Worm (Caenorhabditis elegans) whole organism, L3 larva: Measurements from ENCODE around the gene F53F4.15.

ENCODE experiments used
- R02D3.7 ChIP-seq: fragments of 150-350 bp; optimal IDR thresholded peaks from 2 replicates; lab custom pipeline; 2014; ENCODE audit warnings: missing biosample characterization, missing genetic modification characterization
- ZK546.5 ChIP-seq: sonication (generic microtip); optimal IDR thresholded peaks from 2 replicates; lab custom pipeline; 2017; ENCODE audit warnings: missing biosample characterization, missing genetic modification characterization
- aly-2 ChIP-seq: fragments of 150-350 bp; optimal IDR thresholded peaks from 2 replicates; lab custom pipeline; 2014; ENCODE audit warnings: missing biosample characterization, missing genetic modification characterization
- ama-1 ChIP-seq: fragments of 150-350 bp; optimal IDR thresholded peaks from 2 replicates; lab custom pipeline; 2018
- ceh-16 ChIP-seq: sonication (generic microtip); optimal IDR thresholded peaks from 2 replicates; lab custom pipeline; 2017; ENCODE audit warnings: missing biosample characterization, missing genetic modification characterization
- ceh-28 ChIP-seq: fragments of 150-350 bp; optimal IDR thresholded peaks from 2 replicates; lab custom pipeline; 2014; ENCODE audit warnings: missing biosample characterization, missing genetic modification reagents, missing genetic modification characterization
- ceh-82 ChIP-seq: fragments of 150-350 bp; optimal IDR thresholded peaks from 2 replicates; lab custom pipeline; 2014; ENCODE audit warnings: missing biosample characterization, missing genetic modification characterization
- ceh-9 ChIP-seq: sonication (generic microtip); optimal IDR thresholded peaks from 2 replicates; lab custom pipeline; 2018; ENCODE audit warnings: missing biosample characterization, missing genetic modification characterization
- daf-12 ChIP-seq: fragments of 150-350 bp; optimal IDR thresholded peaks from 2 replicates; lab custom pipeline; 2014; ENCODE audit warnings: missing biosample characterization, missing genetic modification reagents, missing genetic modification characterization
- egl-27 ChIP-seq: sonication (generic microtip); optimal IDR thresholded peaks from 4 replicates; lab custom pipeline; 2017; ENCODE audit warnings: missing biosample characterization, missing genetic modification reagents, missing genetic modification characterization
- elt-1 ChIP-seq: fragments of 150-350 bp; optimal IDR thresholded peaks from 2 replicates; lab custom pipeline; 2014; ENCODE audit warnings: missing biosample characterization, missing genetic modification characterization
- elt-2 ChIP-seq: sonication (generic microtip); optimal IDR thresholded peaks from 2 replicates; lab custom pipeline; 2016; ENCODE audit warnings: missing genetic modification reagents, mild to moderate bottlenecking, missing genetic modification characterization, missing compliant biosample characterization
- elt-3 ChIP-seq, 3 experiments: fragments of 150-350 bp in 1 of 3; sonication (generic microtip) in 2 of 3; optimal IDR thresholded peaks; 2 replicates in 2 of 3; 4 replicates in 1 of 3; lab custom pipeline; 2014 to 2017; ENCODE audit warnings: missing biosample characterization in 3 of 3, missing genetic modification characterization in 3 of 3
- fkh-10 ChIP-seq: sonication (generic microtip); optimal IDR thresholded peaks from 2 replicates; lab custom pipeline; 2017; ENCODE audit warnings: missing biosample characterization, missing genetic modification reagents, missing genetic modification characterization
- fkh-2 ChIP-seq: fragments of 150-350 bp; optimal IDR thresholded peaks from 2 replicates; lab custom pipeline; 2014; ENCODE audit warnings: missing biosample characterization, missing genetic modification reagents, missing genetic modification characterization
- hmg-11 ChIP-seq: sonication (generic microtip); optimal IDR thresholded peaks from 2 replicates; lab custom pipeline; 2016; ENCODE audit warnings: missing genetic modification characterization, missing compliant biosample characterization
- jun-1 ChIP-seq: fragments of 150-350 bp; optimal IDR thresholded peaks from 2 replicates; lab custom pipeline; 2014; ENCODE audit warnings: missing biosample characterization, missing genetic modification reagents, missing genetic modification characterization
- lin-15B ChIP-seq: fragments of 150-350 bp; optimal IDR thresholded peaks from 2 replicates; lab custom pipeline; 2014; ENCODE audit warnings: missing biosample characterization, missing genetic modification characterization
- lin-39 ChIP-seq: fragments of 150-350 bp; optimal IDR thresholded peaks from 2 replicates; lab custom pipeline; 2018; ENCODE audit warnings: missing biosample characterization, missing genetic modification reagents, missing genetic modification characterization
- lsy-12 ChIP-seq: sonication (generic microtip); optimal IDR thresholded peaks from 2 replicates; lab custom pipeline; 2016; ENCODE audit warnings: mild to moderate bottlenecking, missing genetic modification characterization, missing compliant biosample characterization
- mdl-1 ChIP-seq: fragments of 150-350 bp; optimal IDR thresholded peaks from 2 replicates; lab custom pipeline; 2014; ENCODE audit warnings: missing biosample characterization, missing genetic modification characterization
- nfya-1 ChIP-seq: sonication (generic microtip); optimal IDR thresholded peaks from 2 replicates; lab custom pipeline; 2017; ENCODE audit warnings: missing genetic modification characterization, mild to moderate bottlenecking, missing compliant biosample characterization, antibody characterized with exemption, moderate library complexity; ENCODE audit not compliant: insufficient read depth
- nhr-11 ChIP-seq: fragments of 150-350 bp; optimal IDR thresholded peaks from 2 replicates; lab custom pipeline; 2014; ENCODE audit warnings: missing biosample characterization, missing genetic modification characterization
- nhr-12 ChIP-seq: fragments of 150-350 bp; optimal IDR thresholded peaks from 2 replicates; lab custom pipeline; 2014; ENCODE audit warnings: missing biosample characterization, missing genetic modification characterization
- nhr-23 ChIP-seq: fragments of 150-350 bp; optimal IDR thresholded peaks from 2 replicates; lab custom pipeline; 2014; ENCODE audit warnings: missing biosample characterization, missing genetic modification reagents, missing genetic modification characterization
- nhr-237 ChIP-seq: fragments of 150-350 bp; optimal IDR thresholded peaks from 2 replicates; lab custom pipeline; 2014; ENCODE audit warnings: missing biosample characterization, missing genetic modification characterization
- nhr-28 ChIP-seq: fragments of 150-350 bp; optimal IDR thresholded peaks from 2 replicates; lab custom pipeline; 2014; ENCODE audit warnings: missing biosample characterization, missing genetic modification characterization
- nhr-43 ChIP-seq: sonication (generic microtip); optimal IDR thresholded peaks from 2 replicates; lab custom pipeline; 2016; ENCODE audit warnings: mild to moderate bottlenecking, missing genetic modification characterization, missing compliant biosample characterization; ENCODE audit not compliant: poor library complexity, severe bottlenecking
- nhr-67 ChIP-seq: fragments of 150-350 bp; optimal IDR thresholded peaks from 2 replicates; lab custom pipeline; 2014; ENCODE audit warnings: missing biosample characterization, missing genetic modification characterization
- nhr-76 ChIP-seq: fragments of 150-350 bp; sonication (generic microtip); optimal IDR thresholded peaks from 5 replicates; lab custom pipeline; 2014; ENCODE audit warnings: missing biosample characterization, missing genetic modification characterization
- pqm-1 ChIP-seq: fragments of 150-350 bp; optimal IDR thresholded peaks from 2 replicates; lab custom pipeline; 2017; ENCODE audit warnings: missing biosample characterization, missing genetic modification characterization, inconsistent platforms
- sea-2 ChIP-seq: fragments of 150-350 bp; sonication (generic microtip); optimal IDR thresholded peaks from 4 replicates; lab custom pipeline; 2014; ENCODE audit warnings: missing biosample characterization, missing genetic modification reagents, missing genetic modification characterization
- skn-1 ChIP-seq: fragments of 150-350 bp; optimal IDR thresholded peaks from 2 replicates; lab custom pipeline; 2014; ENCODE audit warnings: missing biosample characterization, missing genetic modification characterization
- snpc-4 ChIP-seq: fragments of 150-350 bp; optimal IDR thresholded peaks from 2 replicates; lab custom pipeline; 2014; ENCODE audit warnings: missing biosample characterization, missing genetic modification characterization
- tbx-2 ChIP-seq: sonication (generic microtip); optimal IDR thresholded peaks from 2 replicates; lab custom pipeline; 2016; ENCODE audit warnings: mild to moderate bottlenecking, missing genetic modification characterization, missing compliant biosample characterization
- unc-62 ChIP-seq: fragments of 150-350 bp; sonication (generic microtip); optimal IDR thresholded peaks from 4 replicates; lab custom pipeline; 2014; ENCODE audit warnings: missing biosample characterization, missing genetic modification reagents, missing genetic modification characterization
- zag-1 ChIP-seq: fragments of 150-350 bp; optimal IDR thresholded peaks from 2 replicates; lab custom pipeline; 2014; ENCODE audit warnings: missing biosample characterization, missing genetic modification characterization
- ztf-11 ChIP-seq: fragments of 150-350 bp; optimal IDR thresholded peaks from 2 replicates; lab custom pipeline; 2014; ENCODE audit warnings: missing biosample characterization, missing genetic modification characterization

Gene F53F4.15

ce11 chrV:13647617-13648016 is 26.8 kb downstream of the F53F4.15 start:
- no peak for TF ChIP-seq ceh-82 (tag; lab: Kevin White, UChicago)
- TF ChIP-seq nhr-237 (tag; lab: Kevin White, UChicago), result no peak
- no peak for TF ChIP-seq ceh-9
- no peak for TF ChIP-seq nhr-28 (tag; lab: Kevin White, UChicago)
- TF ChIP-seq elt-1 (tag; lab: Kevin White, UChicago), result no peak
- no peak for TF ChIP-seq sea-2 (GFP tag; lab: Kevin White, UChicago)
- no peak for TF ChIP-seq nhr-76 (tag; lab: Kevin White, UChicago)
- TF ChIP-seq egl-27, result no peak
- TF ChIP-seq unc-62, result no peak
- TF ChIP-seq ceh-16 (tag; lab: Kevin White, UChicago), result no peak
- TF ChIP-seq, all 47 proteins: peak for 0

ce11 chrV:13649730-13650349 is 29.1 kb downstream of the F53F4.15 start, which contains the start of gene H37A05.4:
H37A05.4 (minus strand) TSS chrV:13649780.
- TF ChIP-seq nhr-11 (no peak), elt-2 (peak; percentile 40), ztf-11 (tag; lab: Kevin White, UChicago) (no peak), nhr-43 (tag; lab: Kevin White, UChicago) (peak; percentile 94), nhr-23 (tag; lab: Kevin White, UChicago) (peak; percentile 35), skn-1 (no peak), nhr-237 (tag; lab: Kevin White, UChicago) (no peak), tbx-2 (tag; lab: Kevin White, UChicago) (peak; percentile 7), zag-1 (tag; lab: Kevin White, UChicago) (no peak), pqm-1 (tag; lab: Kevin White, UChicago) (no peak), nhr-67 (tag; lab: Kevin White, UChicago) (no peak), aly-2 (tag; lab: Kevin White, UChicago) (peak; percentile 18), ama-1 (peak; percentile 33), lin-39 (tag; lab: Kevin White, UChicago) (no peak), lsy-12 (peak; percentile 73)

ce11 chrV:13650800-13651199 is 30.0 kb downstream of the F53F4.15 start:
- TF ChIP-seq ZK546.5 (tag; lab: Kevin White, UChicago), result no peak
- no peak for TF ChIP-seq zag-1 (tag; lab: Kevin White, UChicago)
- no peak for TF ChIP-seq ceh-28 (tag; lab: Kevin White, UChicago)
- no peak for TF ChIP-seq nhr-237 (tag; lab: Kevin White, UChicago)
- no peak for TF ChIP-seq ama-1
- no peak for TF ChIP-seq ceh-9
- no peak for TF ChIP-seq nfya-1
- no peak for TF ChIP-seq lsy-12
- TF ChIP-seq fkh-2 (tag; lab: Kevin White, UChicago), result no peak
- no peak for TF ChIP-seq jun-1
- no peak for TF ChIP-seq fkh-10 (GFP tag; lab: Kevin White, UChicago)
- no peak for TF ChIP-seq elt-1 (tag; lab: Kevin White, UChicago)
- no peak for TF ChIP-seq nhr-12
- TF ChIP-seq elt-3 (tag; optimal IDR thresholded peaks at IDR 0.05; lab: Kevin White, UChicago), result no peak
- TF ChIP-seq skn-1, result no peak
- no peak for TF ChIP-seq lin-15B (tag; lab: Kevin White, UChicago)
- TF ChIP-seq lin-39 (tag; lab: Kevin White, UChicago), result no peak
- no peak for TF ChIP-seq nhr-11
- TF ChIP-seq nhr-28 (tag; lab: Kevin White, UChicago), result no peak
- no peak for TF ChIP-seq sea-2 (GFP tag; lab: Kevin White, UChicago)
- TF ChIP-seq, all 47 proteins: peak for 0

- no peak for TF ChIP-seq daf-12
- TF ChIP-seq zag-1 (tag; lab: Kevin White, UChicago), result no peak
- no peak for TF ChIP-seq nhr-76 (tag; lab: Kevin White, UChicago)
- no peak for TF ChIP-seq nhr-28 (tag; lab: Kevin White, UChicago)
- no peak for TF ChIP-seq snpc-4 (tag; lab: Kevin White, UChicago)
- no peak for TF ChIP-seq unc-62
- TF ChIP-seq nhr-11, result no peak
- TF ChIP-seq nhr-12, result no peak
- peak; percentile 4 for TF ChIP-seq elt-2
- peak; percentile 55 for TF ChIP-seq nhr-43 (tag; lab: Kevin White, UChicago)
- no peak for TF ChIP-seq fkh-10 (GFP tag; lab: Kevin White, UChicago)
- no peak for TF ChIP-seq R02D3.7 (tag; lab: Kevin White, UChicago)
- TF ChIP-seq ceh-28 (tag; lab: Kevin White, UChicago), result no peak
- no peak for TF ChIP-seq lin-15B (tag; lab: Kevin White, UChicago)
- TF ChIP-seq hmg-11 (tag; lab: Kevin White, UChicago), result no peak
- TF ChIP-seq mdl-1 (tag; lab: Kevin White, UChicago), result no peak
- no peak for TF ChIP-seq ceh-16 (tag; lab: Kevin White, UChicago)
- no peak for TF ChIP-seq pqm-1 (tag; lab: Kevin White, UChicago)
Observed at ce11 chrV:13652322-13652721, 31.5 kb downstream of the F53F4.15 start.
